Fruit fly (Drosophila melanogaster) whole organism, embryonic: ENCODE measurements around the gene Pex1.

ENCODE experiments used
- CG4707 ChIP-seq: fragments of 200-800 bp; sonication (Bioruptor generic); optimal IDR thresholded peaks from 2 replicates; lab custom pipeline; 2018; ENCODE audit warnings: missing biosample characterization, mild to moderate bottlenecking, missing genetic modification characterization, moderate library complexity
- Myb ChIP-seq: fragments of 200-800 bp; sonication (Bioruptor generic); optimal IDR thresholded peaks from 2 replicates; lab custom pipeline; 2016; ENCODE audit warnings: missing biosample characterization, missing genetic modification characterization
- h ChIP-seq: fragments of >200 bp; optimal IDR thresholded peaks from 2 replicates; lab custom pipeline; 2017
- ham ChIP-seq: fragments of 200-800 bp; sonication (Bioruptor generic); IDR thresholded peaks from 2 replicates; pipeline ENCODE4 v1.3.6; 2022; ENCODE audit warnings: missing biosample characterization, missing genetic modification characterization
- hkb ChIP-seq, 2 experiments: fragments of 200-800 bp in 1 of 2; fragments of >200 bp in 1 of 2; sonication (Bioruptor generic) in 1 of 2; IDR thresholded peaks in 1 of 2; optimal IDR thresholded peaks in 1 of 2; 2 replicates each; pipeline versions ENCODE4 v1.3.6 to Lab custom; 2017 to 2022; ENCODE audit warnings: missing biosample characterization in 1 of 2, missing genetic modification characterization in 1 of 2
- psq ChIP-seq: fragments of 200-800 bp; sonication (Bioruptor generic); optimal IDR thresholded peaks from 2 replicates; lab custom pipeline; 2017; ENCODE audit warnings: missing biosample characterization, missing genetic modification characterization
- sens ChIP-seq: fragments of 200-800 bp; sonication (Bioruptor generic); peaks from one replicate; lab custom pipeline; 2016; ENCODE audit warnings: missing biosample characterization, missing genetic modification characterization

DNA sequence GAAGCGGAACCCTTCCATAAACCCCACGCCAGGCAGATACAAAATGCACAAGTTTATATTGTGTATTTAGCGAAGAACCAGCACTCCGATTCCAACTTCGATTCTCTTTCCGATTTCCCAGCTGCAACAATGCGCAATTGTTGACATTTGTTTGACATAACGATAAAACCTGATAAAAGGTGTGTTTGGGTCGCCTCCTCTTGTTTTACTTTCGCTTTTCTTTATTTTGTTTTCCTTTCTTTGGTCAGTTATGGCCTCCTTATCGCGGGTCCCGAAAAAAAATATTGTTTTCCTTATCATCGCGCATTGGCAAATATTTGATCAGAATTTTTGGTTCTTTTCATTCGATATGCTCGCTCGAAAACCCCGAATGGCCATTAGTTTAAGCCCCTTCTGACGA is 33.3 kb downstream of the Pex1 start:
- no peak for TF ChIP-seq ham (GFP tag; lab: Robert Waterston, UW)
- TF ChIP-seq CG4707, result no peak
- no peak for TF ChIP-seq psq (GFP tag; lab: Kevin White, UChicago)
- TF ChIP-seq Myb, result no peak
- no peak for TF ChIP-seq sens (GFP tag; lab: Kevin White, UChicago)
- no peak for TF ChIP-seq h (lab: Kevin White, UChicago)
- no peak for TF ChIP-seq hkb (optimal IDR thresholded peaks at IDR 0.05; lab: Kevin White, UChicago)
- no peak for TF ChIP-seq hkb (GFP tag; IDR thresholded peaks at IDR 0.05; lab: Robert Waterston, UW)
